Fruit fly (Drosophila melanogaster) whole organism, wandering third instar larva: ENCODE measurements around the gene CG2955.

ENCODE experiments used
- Dfd ChIP-seq: fragments of >200 bp; optimal IDR thresholded peaks from 2 replicates; lab custom pipeline; 2017; ENCODE audit warnings: missing biosample characterization, missing genetic modification characterization
- Mio ChIP-seq: sonication (Bioruptor generic); optimal IDR thresholded peaks from 2 replicates; lab custom pipeline; 2016; ENCODE audit warnings: missing biosample characterization, missing genetic modification characterization
- br ChIP-seq: fragments of 200-800 bp; sonication (Bioruptor generic); optimal IDR thresholded peaks from 2 replicates; lab custom pipeline; 2016; ENCODE audit warnings: missing biosample characterization, missing genetic modification characterization
- dsf ChIP-seq: sonication (Bioruptor generic); optimal IDR thresholded peaks from 2 replicates; lab custom pipeline; 2016; ENCODE audit warnings: missing biosample characterization, missing genetic modification characterization, borderline replicate concordance
- ey ChIP-seq: fragments of 200-800 bp; sonication (Bioruptor generic); optimal IDR thresholded peaks from 2 replicates; lab custom pipeline; 2016; ENCODE audit warnings: missing biosample characterization, missing genetic modification characterization
- sv ChIP-seq: fragments of 200-800 bp; sonication (Bioruptor generic); optimal IDR thresholded peaks from 3 replicates; lab custom pipeline; 2016; ENCODE audit warnings: missing biosample characterization, missing genetic modification characterization
- usp ChIP-seq: fragments of >200 bp; optimal IDR thresholded peaks from 2 replicates; lab custom pipeline; 2017; ENCODE audit warnings: missing biosample characterization, missing genetic modification characterization

- TF ChIP-seq usp (GFP tag; lab: Kevin White, UChicago), result no peak
- no peak for TF ChIP-seq br (GFP tag; lab: Kevin White, UChicago)
- peak; percentile 5 for TF ChIP-seq dsf
- TF ChIP-seq sv (GFP tag; lab: Kevin White, UChicago), result no peak
- TF ChIP-seq Mio (GFP tag; lab: Kevin White, UChicago), result no peak
- no peak for TF ChIP-seq Dfd (GFP tag; lab: Kevin White, UChicago)
- no peak for TF ChIP-seq ey (GFP tag; lab: Kevin White, UChicago)
Measured at dm6 chr2L:4187631-4188173, 38.6 kb downstream of the CG2955 start, which contains the start of the genes Tbcc and lectin-24Db.
